Fruit fly (Drosophila melanogaster) whole organism, prepupa: ENCODE results near the gene wit.
A peak's percentile ranks its signal among the peaks of the same experiment; 100 is the strongest.

Source experiments
- Blimp-1 ChIP-seq: fragments of 200-800 bp; sonication (Bioruptor generic); optimal IDR thresholded peaks from 3 replicates; lab custom pipeline; 2017; ENCODE audit warnings: missing biosample characterization, missing genetic modification characterization, mild to moderate bottlenecking, moderate library complexity, missing genetic modification reagents
- CG10631 ChIP-seq: fragments of 200-800 bp; sonication (Bioruptor generic); optimal IDR thresholded peaks from 2 replicates; lab custom pipeline; 2016; ENCODE audit warnings: missing biosample characterization, missing genetic modification characterization
- CG10669 ChIP-seq: fragments of 200-800 bp; sonication (Bioruptor generic); optimal IDR thresholded peaks from 3 replicates; lab custom pipeline; 2018; ENCODE audit warnings: missing biosample characterization, mild to moderate bottlenecking, missing genetic modification characterization, moderate library complexity
- CG11294 ChIP-seq: fragments of 200-800 bp; sonication (Bioruptor generic); IDR thresholded peaks from 2 replicates; pipeline ENCODE4 v1.3.6; 2022; ENCODE audit warnings: missing biosample characterization, missing genetic modification characterization
- CG11762 ChIP-seq: fragments of 200-800 bp; sonication (Bioruptor generic); optimal IDR thresholded peaks from 3 replicates; lab custom pipeline; 2016; ENCODE audit warnings: missing biosample characterization, missing genetic modification characterization; ENCODE audit not compliant: insufficient read depth
- CG15336 ChIP-seq: fragments of 200-800 bp; sonication (Bioruptor generic); IDR thresholded peaks from 2 replicates; pipeline ENCODE4 v1.3.6; 2022; ENCODE audit warnings: missing biosample characterization, missing genetic modification characterization
- CG16779 ChIP-seq: fragments of 200-800 bp; sonication (Bioruptor generic); optimal IDR thresholded peaks from 3 replicates; lab custom pipeline; 2017; ENCODE audit warnings: missing biosample characterization, mild to moderate bottlenecking, missing genetic modification characterization
- CG3032 ChIP-seq: fragments of 200-800 bp; optimal IDR thresholded peaks from 2 replicates; lab custom pipeline; 2019; ENCODE audit warnings: missing biosample characterization, mild to moderate bottlenecking, missing genetic modification characterization, moderate library complexity
- CG31627 ChIP-seq: fragments of 200-800 bp; sonication (Bioruptor generic); optimal IDR thresholded peaks from 3 replicates; lab custom pipeline; 2016; ENCODE audit warnings: missing biosample characterization, missing genetic modification characterization
- CG32006 ChIP-seq: fragments of 200-800 bp; sonication (Bioruptor generic); optimal IDR thresholded peaks from 3 replicates; lab custom pipeline; 2017; ENCODE audit warnings: missing biosample characterization, mild to moderate bottlenecking, missing genetic modification characterization
- CG34406 ChIP-seq: fragments of 200-800 bp; sonication (Bioruptor generic); optimal IDR thresholded peaks from 3 replicates; lab custom pipeline; 2016; ENCODE audit warnings: missing biosample characterization, missing genetic modification characterization
- CG3919 ChIP-seq: fragments of 200-800 bp; sonication (Bioruptor generic); optimal IDR thresholded peaks from 3 replicates; lab custom pipeline; 2016; ENCODE audit warnings: missing biosample characterization, missing genetic modification characterization
- CG4318 ChIP-seq: fragments of 200-800 bp; sonication (Bioruptor generic); optimal IDR thresholded peaks from 3 replicates; lab custom pipeline; 2017; ENCODE audit warnings: missing biosample characterization, mild to moderate bottlenecking, missing genetic modification characterization
- CG6163 ChIP-seq: fragments of 200-800 bp; sonication (Bioruptor generic); IDR thresholded peaks from 3 replicates; pipeline ENCODE4 v1.3.6; 2022; ENCODE audit warnings: missing biosample characterization, missing genetic modification characterization
- CG6276 ChIP-seq: fragments of 200-800 bp; sonication (Bioruptor generic); optimal IDR thresholded peaks from 2 replicates; lab custom pipeline; 2017; ENCODE audit warnings: missing biosample characterization, mild to moderate bottlenecking, missing genetic modification characterization
- CG6792 ChIP-seq: fragments of 200-800 bp; sonication (Bioruptor generic); optimal IDR thresholded peaks from 3 replicates; lab custom pipeline; 2016; ENCODE audit warnings: missing biosample characterization, missing genetic modification characterization
- CG6808 ChIP-seq: fragments of 200-800 bp; sonication (Bioruptor generic); optimal IDR thresholded peaks from 3 replicates; lab custom pipeline; 2017; ENCODE audit warnings: missing biosample characterization, missing genetic modification characterization, mild to moderate bottlenecking, moderate library complexity, missing genetic modification reagents
- CG6854 ChIP-seq: fragments of 200-800 bp; sonication (Bioruptor generic); optimal IDR thresholded peaks from 2 replicates; lab custom pipeline; 2017; ENCODE audit warnings: missing biosample characterization, mild to moderate bottlenecking, missing genetic modification characterization
- CG7368 ChIP-seq: fragments of 200-800 bp; sonication (Bioruptor generic); optimal IDR thresholded peaks from 3 replicates; lab custom pipeline; 2016; ENCODE audit warnings: missing biosample characterization, missing genetic modification characterization
- CG8319 ChIP-seq: fragments of 200-800 bp; sonication (Bioruptor generic); optimal IDR thresholded peaks from 3 replicates; lab custom pipeline; 2016; ENCODE audit warnings: missing biosample characterization, missing genetic modification characterization
- CG8632 ChIP-seq: fragments of 200-800 bp; sonication (Bioruptor generic); optimal IDR thresholded peaks from 3 replicates; lab custom pipeline; 2016; ENCODE audit warnings: missing biosample characterization, missing genetic modification characterization
- CG9139 ChIP-seq: fragments of 200-800 bp; sonication (Bioruptor generic); optimal IDR thresholded peaks from 3 replicates; lab custom pipeline; 2017; ENCODE audit warnings: missing biosample characterization, mild to moderate bottlenecking, missing genetic modification characterization
- Eip78C ChIP-seq: fragments of 200-800 bp; sonication (Bioruptor generic); peaks from one replicate; lab custom pipeline; 2016; ENCODE audit warnings: missing biosample characterization, missing genetic modification characterization
- Eip93F ChIP-seq: fragments of 200-800 bp; sonication (Bioruptor generic); optimal IDR thresholded peaks from 2 replicates; lab custom pipeline; 2016; ENCODE audit warnings: missing biosample characterization, mild to moderate bottlenecking, missing genetic modification characterization
- Ets21C ChIP-seq: fragments of 200-800 bp; sonication (Bioruptor generic); optimal IDR thresholded peaks from 3 replicates; lab custom pipeline; 2016; ENCODE audit warnings: missing biosample characterization, missing genetic modification characterization
- Ets96B ChIP-seq: fragments of 200-800 bp; optimal IDR thresholded peaks from 2 replicates; lab custom pipeline; 2019; ENCODE audit warnings: missing biosample characterization, mild to moderate bottlenecking, missing genetic modification characterization, moderate library complexity
- Hr38 ChIP-seq: sonication (Bioruptor generic); optimal IDR thresholded peaks from 2 replicates; lab custom pipeline; 2016; ENCODE audit warnings: missing biosample characterization, missing genetic modification characterization
- Hr39 ChIP-seq: fragments of 200-800 bp; sonication (Bioruptor generic); optimal IDR thresholded peaks from 2 replicates; lab custom pipeline; 2016; ENCODE audit warnings: missing biosample characterization, missing genetic modification characterization
- Hr4 ChIP-seq: fragments of 200-800 bp; sonication (Bioruptor generic); optimal IDR thresholded peaks from 3 replicates; lab custom pipeline; 2016; ENCODE audit warnings: missing biosample characterization, missing genetic modification characterization
- Lpt ChIP-seq: fragments of 200-800 bp; sonication (Bioruptor generic); optimal IDR thresholded peaks from 3 replicates; lab custom pipeline; 2016; ENCODE audit warnings: missing biosample characterization, missing genetic modification characterization
- OdsH ChIP-seq: fragments of 200-800 bp; sonication (Bioruptor generic); optimal IDR thresholded peaks from 3 replicates; lab custom pipeline; 2016; ENCODE audit warnings: missing biosample characterization, missing genetic modification characterization
- Sox102F ChIP-seq: fragments of 200-800 bp; sonication (Bioruptor generic); optimal IDR thresholded peaks from 2 replicates; lab custom pipeline; 2016; ENCODE audit warnings: missing biosample characterization, mild to moderate bottlenecking, missing genetic modification characterization
- Sox14 ChIP-seq: fragments of 200-800 bp; sonication (Bioruptor generic); optimal IDR thresholded peaks from 3 replicates; lab custom pipeline; 2016; ENCODE audit warnings: missing biosample characterization, missing genetic modification characterization
- Sox15 ChIP-seq: fragments of 200-800 bp; sonication (Bioruptor generic); optimal IDR thresholded peaks from 3 replicates; lab custom pipeline; 2016; ENCODE audit warnings: missing biosample characterization, missing genetic modification characterization
- achi ChIP-seq: fragments of 200-800 bp; sonication (Bioruptor generic); optimal IDR thresholded peaks from 3 replicates; lab custom pipeline; 2016; ENCODE audit warnings: missing biosample characterization, missing genetic modification characterization
- acj6 ChIP-seq: fragments of 200-800 bp; sonication (Bioruptor generic); optimal IDR thresholded peaks from 3 replicates; lab custom pipeline; 2016; ENCODE audit warnings: missing biosample characterization, missing genetic modification characterization
- cyc ChIP-seq: fragments of 200-800 bp; sonication (Bioruptor generic); optimal IDR thresholded peaks from 3 replicates; lab custom pipeline; 2016; ENCODE audit warnings: missing biosample characterization, missing genetic modification characterization
- dac ChIP-seq: fragments of 200-800 bp; sonication (Bioruptor generic); optimal IDR thresholded peaks from 2 replicates; lab custom pipeline; 2017; ENCODE audit warnings: missing biosample characterization, mild to moderate bottlenecking, missing genetic modification characterization
- eg ChIP-seq: fragments of 200-800 bp; sonication (Bioruptor generic); IDR thresholded peaks from 3 replicates; pipeline ENCODE4 v1.3.6; 2022; ENCODE audit warnings: missing biosample characterization, missing genetic modification characterization
- esn ChIP-seq: fragments of 200-800 bp; sonication (Bioruptor generic); optimal IDR thresholded peaks from 2 replicates; lab custom pipeline; 2016; ENCODE audit warnings: missing biosample characterization, mild to moderate bottlenecking, missing genetic modification characterization, moderate library complexity
- fd85E ChIP-seq: fragments of 200-800 bp; sonication (Bioruptor generic); optimal IDR thresholded peaks from 3 replicates; lab custom pipeline; 2016; ENCODE audit warnings: missing biosample characterization, missing genetic modification characterization
- fkh ChIP-seq: fragments of 200-800 bp; sonication (Bioruptor generic); optimal IDR thresholded peaks from 3 replicates; lab custom pipeline; 2017; ENCODE audit warnings: missing biosample characterization, mild to moderate bottlenecking, missing genetic modification characterization, moderate library complexity
- pdm3 ChIP-seq: fragments of 200-800 bp; sonication (Bioruptor generic); optimal IDR thresholded peaks from 3 replicates; lab custom pipeline; 2016; ENCODE audit warnings: missing biosample characterization, missing genetic modification characterization
- ss ChIP-seq, 2 experiments: fragments of 200-800 bp; sonication (Bioruptor generic); optimal IDR thresholded peaks; 2 replicates in 1 of 2; 3 replicates in 1 of 2; lab custom pipeline; 2017 to 2018; ENCODE audit warnings: mild to moderate bottlenecking in 2 of 2, missing biosample characterization in 2 of 2, missing genetic modification characterization in 2 of 2, moderate library complexity in 1 of 2
- svp ChIP-seq: fragments of 200-800 bp; sonication (Bioruptor generic); peaks from one replicate; lab custom pipeline; 2016; ENCODE audit warnings: missing biosample characterization, missing genetic modification characterization
- vri ChIP-seq: fragments of 200-800 bp; sonication (Bioruptor generic); optimal IDR thresholded peaks from 3 replicates; lab custom pipeline; 2016; ENCODE audit warnings: missing biosample characterization, mild to moderate bottlenecking, missing genetic modification characterization

wit gene

dm6 chr3L:4070996-4071379, 529 bp downstream of the wit start (continued):
- TF ChIP-seq acj6 (GFP tag; lab: Kevin White, UChicago): peak; percentile 84
- peak; percentile 54 for TF ChIP-seq fd85E (GFP tag; lab: Kevin White, UChicago)
- TF ChIP-seq svp (GFP tag; lab: Kevin White, UChicago): no peak
- peak; percentile 78 for TF ChIP-seq CG4318 (GFP tag; lab: Kevin White, UChicago)
- no peak for TF ChIP-seq fkh (GFP tag; lab: Kevin White, UChicago)
- TF ChIP-seq CG8632 (GFP tag; lab: Kevin White, UChicago): peak; percentile 53
- TF ChIP-seq OdsH (GFP tag; lab: Kevin White, UChicago): peak; percentile 83
- TF ChIP-seq achi: peak; percentile 76
- TF ChIP-seq Eip93F (GFP tag; lab: Kevin White, UChicago): no peak
- TF ChIP-seq CG8319 (GFP tag; lab: Kevin White, UChicago): peak; percentile 40
- peak; percentile 84 for TF ChIP-seq Hr4 (GFP tag; lab: Kevin White, UChicago)
- TF ChIP-seq Hr39 (GFP tag; lab: Kevin White, UChicago): peak; percentile 85
- peak; percentile 91 for TF ChIP-seq CG10669
- no peak for TF ChIP-seq ss (GFP tag; optimal IDR thresholded peaks at IDR 0.05; lab: Kevin White, UChicago)
- peak; percentile 90 for TF ChIP-seq CG15336 (GFP tag; lab: Robert Waterston, UW)
- peak; percentile 86 for TF ChIP-seq CG10631 (GFP tag; lab: Kevin White, UChicago)
- TF ChIP-seq CG31627: peak; percentile 76
- TF ChIP-seq Sox14 (GFP tag; lab: Kevin White, UChicago): peak; percentile 84

dm6 chr3L:4070221-4070995, 1.1 kb downstream of the wit start:
- TF ChIP-seq CG6808 (GFP tag; lab: Kevin White, UChicago): peak; percentile 95
- peak; percentile 92 for TF ChIP-seq fd85E (GFP tag; lab: Kevin White, UChicago)
- peak; percentile 99 for TF ChIP-seq Hr4 (GFP tag; lab: Kevin White, UChicago)
- TF ChIP-seq Sox14 (GFP tag; lab: Kevin White, UChicago): peak; percentile 99
- peak; percentile 97 for TF ChIP-seq CG6854 (GFP tag; lab: Kevin White, UChicago)
- TF ChIP-seq Hr38: peak; percentile 88
- TF ChIP-seq pdm3: peak; percentile 99
- peak; percentile 98 for TF ChIP-seq CG11294
- peak; percentile 99 for TF ChIP-seq CG31627
- TF ChIP-seq fkh (GFP tag; lab: Kevin White, UChicago): peak; percentile 25
- TF ChIP-seq eg: peak; percentile 99
- TF ChIP-seq CG6163 (GFP tag; lab: Robert Waterston, UW): peak; percentile 99
- peak; percentile 98 for TF ChIP-seq Ets96B (tag; lab: Kevin White, UChicago)
- peak; percentile 97 for TF ChIP-seq CG4318 (GFP tag; lab: Kevin White, UChicago)
- TF ChIP-seq CG8319 (GFP tag; lab: Kevin White, UChicago): peak; percentile 96
- TF ChIP-seq CG34406: peak; percentile 98
- TF ChIP-seq svp (GFP tag; lab: Kevin White, UChicago): peak; percentile 99
- peak; percentile 99 for TF ChIP-seq CG32006 (GFP tag; lab: Kevin White, UChicago)
- TF ChIP-seq CG11762 (GFP tag; lab: Kevin White, UChicago): peak; percentile 98
- peak; percentile 98 for TF ChIP-seq Ets21C (GFP tag; lab: Kevin White, UChicago)
- TF ChIP-seq vri (GFP tag; lab: Kevin White, UChicago): peak; percentile 97
- TF ChIP-seq CG3919 (GFP tag; lab: Kevin White, UChicago): peak; percentile 98
- peak; percentile 99 for TF ChIP-seq esn
- TF ChIP-seq CG8632 (GFP tag; lab: Kevin White, UChicago): peak; percentile 96
- TF ChIP-seq Blimp-1: peak; percentile 91
- TF ChIP-seq Eip78C (GFP tag; lab: Kevin White, UChicago): peak; percentile 99
- peak; percentile 98 for TF ChIP-seq Sox102F (GFP tag; lab: Kevin White, UChicago)
- TF ChIP-seq cyc (GFP tag; lab: Kevin White, UChicago): peak; percentile 99
- peak; percentile 91 for TF ChIP-seq CG16779 (tag; lab: Kevin White, UChicago)
- TF ChIP-seq CG6792: peak; percentile 99
- TF ChIP-seq CG9139 (GFP tag; lab: Kevin White, UChicago): peak; percentile 91
- TF ChIP-seq dac (GFP tag; lab: Kevin White, UChicago): peak; percentile 97
- peak; percentile 96 for TF ChIP-seq CG10669
- TF ChIP-seq CG10631 (GFP tag; lab: Kevin White, UChicago): peak; percentile 97
- peak; percentile 98 for TF ChIP-seq Lpt (GFP tag; lab: Kevin White, UChicago)
- peak; percentile 92 for TF ChIP-seq Eip93F (GFP tag; lab: Kevin White, UChicago)
- TF ChIP-seq Hr39 (GFP tag; lab: Kevin White, UChicago): peak; percentile 99
- TF ChIP-seq CG6276: peak; percentile 97
- peak; percentile 99 for TF ChIP-seq CG15336 (GFP tag; lab: Robert Waterston, UW)
- TF ChIP-seq CG7368: peak; percentile 97
- peak; percentile 98 for TF ChIP-seq Sox15 (GFP tag; lab: Kevin White, UChicago)
- peak; percentile 98 for TF ChIP-seq CG3032 (tag; lab: Kevin White, UChicago)
